Fruit fly (Drosophila melanogaster) whole organism, embryonic: ENCODE data around the gene Stat92E.

Source experiments
- ATbp ChIP-seq: fragments of 200-800 bp; sonication (Bioruptor generic); optimal IDR thresholded peaks from 2 replicates; lab custom pipeline; 2017; ENCODE audit warnings: missing biosample characterization, mild to moderate bottlenecking, missing genetic modification characterization, missing genetic modification reagents
- Antp ChIP-seq: fragments of 200-800 bp; sonication (Bioruptor generic); optimal IDR thresholded peaks from 3 replicates; lab custom pipeline; 2016; ENCODE audit warnings: missing biosample characterization, missing genetic modification characterization
- CG10959 ChIP-seq: fragments of 200-800 bp; sonication (Bioruptor generic); IDR thresholded peaks from 2 replicates; pipeline ENCODE4 v1.3.6; 2022; ENCODE audit warnings: missing biosample characterization, missing genetic modification characterization
- CG11085 ChIP-seq: fragments of 200-800 bp; sonication (Bioruptor generic); IDR thresholded peaks from 2 replicates; pipeline ENCODE4 v1.3.6; 2022; ENCODE audit warnings: missing biosample characterization, missing genetic modification characterization
- CG12299 ChIP-seq: fragments of 200-800 bp; sonication (Bioruptor generic); optimal IDR thresholded peaks from 2 replicates; lab custom pipeline; 2018; ENCODE audit warnings: missing biosample characterization, mild to moderate bottlenecking, missing genetic modification characterization
- CG13296 ChIP-seq: fragments of 200-800 bp; sonication (Bioruptor generic); optimal IDR thresholded peaks from 3 replicates; lab custom pipeline; 2018; ENCODE audit warnings: missing biosample characterization, mild to moderate bottlenecking, missing genetic modification characterization
- CG1603 ChIP-seq: fragments of 200-800 bp; sonication (Bioruptor generic); optimal IDR thresholded peaks from 2 replicates; lab custom pipeline; 2019; ENCODE audit warnings: missing biosample characterization, mild to moderate bottlenecking, missing genetic modification characterization, moderate library complexity
- CG2116 ChIP-seq: fragments of 200-800 bp; sonication (Bioruptor generic); optimal IDR thresholded peaks from 3 replicates; lab custom pipeline; 2018; ENCODE audit warnings: missing biosample characterization, mild to moderate bottlenecking, missing genetic modification characterization
- CG31224 ChIP-seq: fragments of 200-800 bp; sonication (Bioruptor generic); IDR thresholded peaks from 2 replicates; pipeline ENCODE4 v1.3.6; 2022; ENCODE audit warnings: missing biosample characterization, missing genetic modification characterization
- CG4328 ChIP-seq: fragments of 200-800 bp; sonication (Bioruptor generic); optimal IDR thresholded peaks from 3 replicates; lab custom pipeline; 2017; ENCODE audit warnings: missing biosample characterization, missing genetic modification reagents, missing genetic modification characterization
- CG4707 ChIP-seq: fragments of 200-800 bp; sonication (Bioruptor generic); optimal IDR thresholded peaks from 2 replicates; lab custom pipeline; 2018; ENCODE audit warnings: missing biosample characterization, mild to moderate bottlenecking, missing genetic modification characterization, moderate library complexity
- CG6654 ChIP-seq: fragments of 200-800 bp; sonication (Bioruptor generic); optimal IDR thresholded peaks from 2 replicates; lab custom pipeline; 2017; ENCODE audit warnings: missing biosample characterization, mild to moderate bottlenecking, missing genetic modification characterization
- CG7357 ChIP-seq: fragments of 200-800 bp; sonication (Bioruptor generic); IDR thresholded peaks from 3 replicates; pipeline ENCODE4 v1.3.6; 2022; ENCODE audit warnings: missing biosample characterization, missing genetic modification characterization
- CG7786 ChIP-seq: fragments of 200-800 bp; sonication (Bioruptor generic); optimal IDR thresholded peaks from 2 replicates; lab custom pipeline; 2016; ENCODE audit warnings: missing biosample characterization, missing genetic modification characterization
- CG7963 ChIP-seq: fragments of 200-800 bp; sonication (Bioruptor generic); IDR thresholded peaks from 3 replicates; pipeline ENCODE4 v1.3.6; 2022; ENCODE audit warnings: missing biosample characterization, missing genetic modification characterization; ENCODE audit not compliant: partially characterized antibody
- CG8281 ChIP-seq: fragments of 200-800 bp; sonication (Bioruptor generic); optimal IDR thresholded peaks from 2 replicates; lab custom pipeline; 2018; ENCODE audit warnings: missing biosample characterization, mild to moderate bottlenecking, missing genetic modification characterization, moderate library complexity
- CG8944 ChIP-seq: fragments of 200-800 bp; sonication (Bioruptor generic); optimal IDR thresholded peaks from 3 replicates; lab custom pipeline; 2016; ENCODE audit warnings: missing biosample characterization, missing genetic modification characterization
- CG9797 ChIP-seq: fragments of 200-800 bp; sonication (Bioruptor generic); optimal IDR thresholded peaks from 3 replicates; lab custom pipeline; 2018; ENCODE audit warnings: missing biosample characterization, mild to moderate bottlenecking, missing genetic modification characterization
- CTCF ChIP-seq: fragments of 200-800 bp; sonication (Bioruptor generic); optimal IDR thresholded peaks from 2 replicates; lab custom pipeline; 2017; ENCODE audit warnings: missing biosample characterization, mild to moderate bottlenecking, missing genetic modification characterization, moderate library complexity
- CoRest ChIP-seq: fragments of 200-800 bp; sonication (Bioruptor generic); optimal IDR thresholded peaks from 3 replicates; lab custom pipeline; 2018; ENCODE audit warnings: missing biosample characterization, mild to moderate bottlenecking, missing genetic modification characterization, moderate library complexity
- Dbx ChIP-seq: fragments of 200-800 bp; sonication (Bioruptor generic); IDR thresholded peaks from 3 replicates; pipeline ENCODE4 v1.3.6; 2022; ENCODE audit warnings: missing biosample characterization, missing genetic modification characterization
- Doc2 ChIP-seq: fragments of 200-800 bp; sonication (Bioruptor generic); IDR thresholded peaks from 2 replicates; pipeline ENCODE4 v1.3.6; 2022; ENCODE audit warnings: missing biosample characterization, missing genetic modification characterization
- Doc3 ChIP-seq: fragments of 200-800 bp; sonication (Bioruptor generic); IDR thresholded peaks from 3 replicates; pipeline ENCODE4 v1.3.6; 2022; ENCODE audit warnings: missing biosample characterization, missing genetic modification characterization; ENCODE audit not compliant: partially characterized antibody
- Dref ChIP-seq: fragments of 200-800 bp; sonication (Bioruptor generic); IDR thresholded peaks from 2 replicates; pipeline ENCODE4 v1.3.6; 2022; ENCODE audit warnings: missing biosample characterization, missing genetic modification characterization
- GATAe ChIP-seq: fragments of 200-800 bp; sonication (Bioruptor generic); conservative IDR thresholded peaks from 2 replicates; pipeline ENCODE4 v1.3.6; 2022; ENCODE audit warnings: missing biosample characterization, missing genetic modification characterization
- HHEX ChIP-seq: fragments of 200-800 bp; sonication (Bioruptor generic); optimal IDR thresholded peaks from 3 replicates; lab custom pipeline; 2017; ENCODE audit warnings: missing biosample characterization, mild to moderate bottlenecking, missing genetic modification characterization, missing genetic modification reagents
- HLH3B ChIP-seq: fragments of 200-800 bp; sonication (Bioruptor generic); IDR thresholded peaks from 2 replicates; pipeline ENCODE4 v1.3.6; 2022; ENCODE audit warnings: missing biosample characterization, missing genetic modification characterization
- HLH54F ChIP-seq: fragments of 200-800 bp; sonication (Bioruptor generic); optimal IDR thresholded peaks from 3 replicates; lab custom pipeline; 2016; ENCODE audit warnings: missing biosample characterization, missing genetic modification characterization
- HmgD ChIP-seq: fragments of 200-800 bp; sonication (Bioruptor generic); optimal IDR thresholded peaks from 3 replicates; lab custom pipeline; 2016; ENCODE audit warnings: missing biosample characterization, missing genetic modification characterization
- Kr ChIP-seq: fragments of 200-800 bp; sonication (Bioruptor generic); optimal IDR thresholded peaks from 2 replicates; lab custom pipeline; 2017; ENCODE audit warnings: missing biosample characterization, mild to moderate bottlenecking, missing genetic modification characterization
- Meics ChIP-seq: fragments of 200-800 bp; sonication (Bioruptor generic); optimal IDR thresholded peaks from 2 replicates; lab custom pipeline; 2017; ENCODE audit warnings: missing biosample characterization, mild to moderate bottlenecking, missing genetic modification characterization
- NC2β ChIP-seq: fragments of 200-800 bp; sonication (Bioruptor generic); optimal IDR thresholded peaks from 2 replicates; lab custom pipeline; 2016; ENCODE audit warnings: missing biosample characterization, missing genetic modification characterization
- Pdp1 ChIP-seq, 2 experiments: fragments of 200-800 bp; sonication (Bioruptor generic); optimal IDR thresholded peaks; 3 replicates each; lab custom pipeline; 2016; ENCODE audit warnings: missing biosample characterization in 2 of 2, missing genetic modification characterization in 2 of 2, mild to moderate bottlenecking in 1 of 2, moderate library complexity in 1 of 2
- Xrp1 ChIP-seq: fragments of 200-800 bp; sonication (Bioruptor generic); IDR thresholded peaks from 2 replicates; pipeline ENCODE4 v1.3.6; 2022; ENCODE audit warnings: missing biosample characterization, missing genetic modification characterization
- ci ChIP-seq: fragments of 200-800 bp; sonication (Bioruptor generic); IDR thresholded peaks from 3 replicates; pipeline ENCODE4 v1.3.6; 2022; ENCODE audit warnings: missing biosample characterization, missing genetic modification characterization
- crc ChIP-seq: fragments of 200-800 bp; sonication (Bioruptor generic); optimal IDR thresholded peaks from 2 replicates; lab custom pipeline; 2016; ENCODE audit warnings: missing biosample characterization, missing genetic modification characterization
- fd64A ChIP-seq: fragments of 200-800 bp; sonication (Bioruptor generic); optimal IDR thresholded peaks from 3 replicates; lab custom pipeline; 2018; ENCODE audit warnings: missing biosample characterization, mild to moderate bottlenecking, missing genetic modification characterization
- gce ChIP-seq: fragments of 200-800 bp; sonication (Bioruptor generic); IDR thresholded peaks from 3 replicates; pipeline ENCODE4 v1.3.6; 2022; ENCODE audit warnings: missing biosample characterization, missing genetic modification characterization
- gro ChIP-seq: fragments of 200-800 bp; sonication (Bioruptor generic); optimal IDR thresholded peaks from 2 replicates; lab custom pipeline; 2016; ENCODE audit warnings: missing biosample characterization, missing genetic modification characterization
- h ChIP-seq: fragments of >200 bp; optimal IDR thresholded peaks from 2 replicates; lab custom pipeline; 2017
- knrl ChIP-seq: fragments of 200-800 bp; sonication (Bioruptor generic); IDR thresholded peaks from 3 replicates; pipeline ENCODE4 v1.3.6; 2022; ENCODE audit warnings: missing biosample characterization, missing genetic modification characterization; ENCODE audit not compliant: partially characterized antibody
- luna ChIP-seq: fragments of 200-800 bp; sonication (Bioruptor generic); optimal IDR thresholded peaks from 2 replicates; lab custom pipeline; 2016; ENCODE audit warnings: missing biosample characterization, missing genetic modification characterization
- nerfin-1 ChIP-seq: fragments of 200-800 bp; sonication (Bioruptor generic); optimal IDR thresholded peaks from 3 replicates; lab custom pipeline; 2019; ENCODE audit warnings: missing biosample characterization, mild to moderate bottlenecking, missing genetic modification characterization, moderate library complexity
- nom ChIP-seq: fragments of 200-800 bp; sonication (Bioruptor generic); optimal IDR thresholded peaks from 2 replicates; lab custom pipeline; 2017; ENCODE audit warnings: missing biosample characterization, missing genetic modification characterization, mild to moderate bottlenecking, moderate library complexity, missing genetic modification reagents
- org-1 ChIP-seq: fragments of 200-800 bp; sonication (Bioruptor generic); optimal IDR thresholded peaks from 2 replicates; lab custom pipeline; 2017; ENCODE audit warnings: missing biosample characterization, missing genetic modification characterization
- peb ChIP-seq: fragments of 200-800 bp; sonication (Bioruptor generic); IDR thresholded peaks from 2 replicates; pipeline ENCODE4 v1.3.6; 2022; ENCODE audit warnings: missing biosample characterization, missing genetic modification characterization
- ranshi ChIP-seq: fragments of 200-800 bp; sonication (Bioruptor generic); IDR thresholded peaks from 2 replicates; pipeline ENCODE4 v1.3.6; 2022; ENCODE audit warnings: missing biosample characterization, missing genetic modification characterization
- run ChIP-seq: fragments of 200-800 bp; sonication (Bioruptor generic); optimal IDR thresholded peaks from 3 replicates; lab custom pipeline; 2018; ENCODE audit warnings: missing biosample characterization, mild to moderate bottlenecking, missing genetic modification characterization
- scrt ChIP-seq: fragments of 200-800 bp; sonication (Bioruptor generic); optimal IDR thresholded peaks from 2 replicates; lab custom pipeline; 2018; ENCODE audit warnings: missing biosample characterization, mild to moderate bottlenecking, missing genetic modification characterization, moderate library complexity
- sens-2 ChIP-seq: fragments of 200-800 bp; sonication (Bioruptor generic); IDR thresholded peaks from 2 replicates; pipeline ENCODE4 v1.3.6; 2022; ENCODE audit warnings: missing biosample characterization, missing genetic modification characterization
- seq ChIP-seq: fragments of 200-800 bp; sonication (Bioruptor generic); IDR thresholded peaks from 2 replicates; pipeline ENCODE4 v1.3.6; 2022; ENCODE audit warnings: missing biosample characterization, missing genetic modification characterization
- slp2 ChIP-seq: fragments of 200-800 bp; sonication (Bioruptor generic); optimal IDR thresholded peaks from 2 replicates; lab custom pipeline; 2016; ENCODE audit warnings: missing biosample characterization, missing genetic modification characterization
- ttk ChIP-seq: fragments of 200-800 bp; sonication (Bioruptor generic); IDR thresholded peaks from 2 replicates; pipeline ENCODE4 v2.1.2; 2022; ENCODE audit warnings: missing biosample characterization, missing genetic modification characterization

Gene Stat92E

DNA sequence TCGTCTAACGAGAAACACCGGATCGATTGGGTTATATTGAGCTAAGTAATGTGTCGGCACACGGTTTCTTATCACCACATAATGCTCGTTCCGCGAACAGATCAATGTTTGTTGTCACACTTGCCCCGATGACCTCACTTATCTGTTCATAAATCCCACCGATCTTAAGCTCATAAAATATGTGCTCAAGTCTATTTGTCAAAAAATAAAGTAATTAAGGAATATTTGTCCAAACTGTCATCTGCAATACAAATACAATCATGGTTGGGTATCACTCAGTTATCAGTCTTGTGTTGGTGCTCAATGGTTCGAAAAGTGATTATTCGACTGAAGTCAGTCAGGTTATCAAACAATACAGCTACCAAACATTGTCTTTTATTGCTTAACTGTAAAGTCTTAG lies 3.9 kb downstream of the Stat92E start (continued):
- TF ChIP-seq CG8944 (GFP tag; lab: Kevin White, UChicago) (no peak), run (tag; lab: Kevin White, UChicago) (no peak), h (no peak), ranshi (GFP tag; lab: Robert Waterston, UW) (no peak), Doc3 (no peak), ci (GFP tag; lab: Robert Waterston, UW) (no peak), peb (no peak), CG7963 (GFP tag; lab: Robert Waterston, UW) (no peak), gro (GFP tag; lab: Kevin White, UChicago) (peak; percentile 34), gce (GFP tag; lab: Robert Waterston, UW) (no peak), crc (GFP tag; lab: Kevin White, UChicago) (no peak), CG6654 (GFP tag; lab: Kevin White, UChicago) (no peak), luna (GFP tag; lab: Kevin White, UChicago) (no peak), Meics (GFP tag; lab: Kevin White, UChicago) (no peak), CG31224 (GFP tag; lab: Robert Waterston, UW) (no peak), CG11085 (GFP tag; lab: Robert Waterston, UW) (no peak), CG10959 (GFP tag; lab: Robert Waterston, UW) (no peak), knrl (GFP tag; lab: Robert Waterston, UW) (no peak), CG2116 (GFP tag; lab: Kevin White, UChicago) (no peak), seq (GFP tag; lab: Robert Waterston, UW) (no peak), Dref (GFP tag; lab: Robert Waterston, UW) (no peak), nerfin-1 (tag; lab: Kevin White, UChicago) (no peak), sens-2 (GFP tag; lab: Robert Waterston, UW) (no peak), slp2 (GFP tag; lab: Kevin White, UChicago) (no peak), CTCF (GFP tag; lab: Kevin White, UChicago) (no peak), CG9797 (no peak), CG7357 (GFP tag; lab: Robert Waterston, UW) (no peak), Antp (no peak), CG4707 (GFP tag; lab: Kevin White, UChicago) (no peak), org-1 (GFP tag; lab: Kevin White, UChicago) (peak; percentile 10), Xrp1 (peak; percentile 54; the same call in 1 of the 2 replicates), CG13296 (no peak), GATAe (no peak), CG7786 (no peak), NC2β (GFP tag; lab: Kevin White, UChicago) (peak; percentile 37), CG4328 (no peak), nom (no peak), CG1603 (tag; lab: Kevin White, UChicago) (peak; percentile 62), fd64A (GFP tag; lab: Kevin White, UChicago) (no peak), HHEX (no peak), HLH54F (GFP tag; lab: Kevin White, UChicago) (no peak), HLH3B (GFP tag; lab: Robert Waterston, UW) (no peak), HmgD (no peak), CG12299 (no peak), CG8281 (tag; lab: Kevin White, UChicago) (no peak), Kr (GFP tag; lab: Kevin White, UChicago) (no peak), Dbx (GFP tag; lab: Robert Waterston, UW) (no peak), ATbp (no peak), CoRest (tag; lab: Kevin White, UChicago) (no peak), scrt (GFP tag; lab: Kevin White, UChicago) (no peak), Doc2 (GFP tag; lab: Robert Waterston, UW) (no peak), Pdp1 (GFP tag; optimal IDR thresholded peaks at IDR 0.05; lab: Kevin White, UChicago) (peak in 1 of 2 experiments; percentile 41), ttk (no peak)
